Worm (Caenorhabditis elegans) whole organism, L4 larva: ENCODE data around the gene sth-1.

Source experiments
- F49E8.2 ChIP-seq: sonication (generic microtip); optimal IDR thresholded peaks from 2 replicates; lab custom pipeline; 2016; ENCODE audit warnings: missing compliant biosample characterization, mild to moderate bottlenecking, missing genetic modification characterization, borderline replicate concordance
- T20F7.1 ChIP-seq: fragments of 200-800 bp; sonication (Bioruptor generic); optimal IDR thresholded peaks from 2 replicates; lab custom pipeline; 2018; ENCODE audit warnings: mild to moderate bottlenecking, missing genetic modification characterization, missing compliant biosample characterization
- Y105C5A.15 ChIP-seq: fragments of 200-800 bp; sonication (Bioruptor generic); IDR thresholded peaks from 2 replicates; pipeline ENCODE4 v1.3.6; 2022; ENCODE audit warnings: missing genetic modification characterization, missing compliant biosample characterization
- ZK546.5 ChIP-seq, 2 experiments: sonication (generic microtip); optimal IDR thresholded peaks; 2 replicates each; lab custom pipeline; 2017; ENCODE audit warnings: missing biosample characterization in 2 of 2, missing genetic modification characterization in 2 of 2
- aha-1 ChIP-seq: fragments of 150-350 bp; peaks from one replicate; lab custom pipeline; 2014; ENCODE audit warnings: missing biosample characterization, missing genetic modification characterization
- ama-1 ChIP-seq: fragments of 150-350 bp; optimal IDR thresholded peaks from 2 replicates; lab custom pipeline; 2014; ENCODE audit warnings: inconsistent platforms, mixed read lengths
- attf-4 ChIP-seq: sonication (generic microtip); optimal IDR thresholded peaks from 3 replicates; lab custom pipeline; 2017; ENCODE audit warnings: missing biosample characterization, missing genetic modification characterization
- daf-16 ChIP-seq, 3 experiments: sonication (generic microtip); optimal IDR thresholded peaks; 2 replicates each; lab custom pipeline; 2016 to 2017; ENCODE audit warnings: missing genetic modification characterization in 3 of 3, missing genetic modification reagents in 3 of 3, mild to moderate bottlenecking in 2 of 3, missing compliant biosample characterization in 2 of 3, missing biosample characterization in 1 of 3, moderate library complexity in 1 of 3
- daf-19 ChIP-seq: fragments of 200-800 bp; sonication (Bioruptor generic); conservative IDR thresholded peaks from 2 replicates; pipeline ENCODE4 v1.3.6; 2022; ENCODE audit warnings: missing genetic modification characterization, missing compliant biosample characterization
- dmd-6 ChIP-seq: fragments of 200-800 bp; sonication (Bioruptor generic); IDR thresholded peaks from 2 replicates; pipeline ENCODE4 v1.3.6; 2022; ENCODE audit warnings: missing genetic modification reagents, missing genetic modification characterization, missing compliant biosample characterization
- dmd-9 ChIP-seq: fragments of 200-800 bp; sonication (Bioruptor generic); IDR thresholded peaks from 2 replicates; pipeline ENCODE4 v1.3.6; 2022; ENCODE audit warnings: missing genetic modification reagents, missing genetic modification characterization, missing compliant biosample characterization
- duxl-1 ChIP-seq: sonication (generic microtip); optimal IDR thresholded peaks from 2 replicates; lab custom pipeline; 2016; ENCODE audit warnings: mild to moderate bottlenecking, missing genetic modification characterization, moderate library complexity, missing compliant biosample characterization; ENCODE audit not compliant: poor library complexity
- dve-1 ChIP-seq: sonication (generic microtip); optimal IDR thresholded peaks from 2 replicates; lab custom pipeline; 2017; ENCODE audit warnings: antibody characterized with exemption, mild to moderate bottlenecking, missing genetic modification characterization, missing compliant biosample characterization; ENCODE audit not compliant: insufficient read depth
- hif-1 ChIP-seq, 2 experiments: sonication (generic microtip); optimal IDR thresholded peaks; 2 replicates each; lab custom pipeline; 2016 to 2017; ENCODE audit warnings: missing compliant biosample characterization in 2 of 2, missing genetic modification characterization in 2 of 2, missing genetic modification reagents in 2 of 2, missing genotype in 2 of 2, mild to moderate bottlenecking in 1 of 2
- hlh-11 ChIP-seq: fragments of 200-800 bp; sonication (Bioruptor generic); optimal IDR thresholded peaks from 2 replicates; lab custom pipeline; 2018; ENCODE audit warnings: mild to moderate bottlenecking, missing genetic modification characterization, missing compliant biosample characterization
- hlh-30 ChIP-seq: sonication (generic microtip); optimal IDR thresholded peaks from 2 replicates; lab custom pipeline; 2017; ENCODE audit warnings: antibody characterized with exemption, mild to moderate bottlenecking, missing genetic modification characterization, missing compliant biosample characterization; ENCODE audit not compliant: insufficient read depth
- hmg-1.1 ChIP-seq: fragments of 200-800 bp; sonication (Bioruptor generic); IDR thresholded peaks from 2 replicates; pipeline ENCODE4 v1.3.6; 2022; ENCODE audit warnings: missing genetic modification reagents, missing genetic modification characterization, missing compliant biosample characterization
- lim-7 ChIP-seq: fragments of 200-800 bp; sonication (Bioruptor generic); IDR thresholded peaks from 2 replicates; pipeline ENCODE4 v1.3.6; 2022; ENCODE audit warnings: missing genetic modification characterization, missing compliant biosample characterization
- lin-1 ChIP-seq: fragments of 200-800 bp; sonication (Bioruptor generic); IDR thresholded peaks from 2 replicates; pipeline ENCODE4 v1.3.6; 2022; ENCODE audit warnings: missing genetic modification reagents, missing genetic modification characterization, missing compliant biosample characterization
- lin-29 ChIP-seq: fragments of 200-800 bp; sonication (Bioruptor generic); IDR thresholded peaks from 2 replicates; pipeline ENCODE4 v1.3.6; 2022; ENCODE audit warnings: missing genetic modification reagents, missing genetic modification characterization, missing compliant biosample characterization
- lin-38 ChIP-seq: fragments of 200-800 bp; sonication (Bioruptor generic); IDR thresholded peaks from 2 replicates; pipeline ENCODE4 v1.3.6; 2022; ENCODE audit warnings: missing genetic modification reagents, missing genetic modification characterization, missing compliant biosample characterization
- lir-3 ChIP-seq: sonication (generic microtip); optimal IDR thresholded peaks from 2 replicates; lab custom pipeline; 2016; ENCODE audit warnings: mild to moderate bottlenecking, missing genetic modification characterization, missing compliant biosample characterization
- lsy-2 ChIP-seq, 2 experiments: fragments of 150-350 bp in 1 of 2; sonication (generic microtip) in 1 of 2; optimal IDR thresholded peaks; 2 replicates each; lab custom pipeline; 2014 to 2017; ENCODE audit warnings: missing biosample characterization in 2 of 2, missing genetic modification characterization in 2 of 2
- mdl-1 ChIP-seq, 2 experiments: fragments of 150-350 bp in 1 of 2; sonication (generic microtip) in 1 of 2; optimal IDR thresholded peaks; 2 replicates each; lab custom pipeline; 2014 to 2017; ENCODE audit warnings: missing biosample characterization in 2 of 2, missing genetic modification characterization in 2 of 2
- mep-1 ChIP-seq: fragments of 150-350 bp; sonication (generic microtip); optimal IDR thresholded peaks from 3 replicates; lab custom pipeline; 2014; ENCODE audit warnings: missing biosample characterization, missing genetic modification characterization
- mes-2 ChIP-seq: sonication (generic microtip); optimal IDR thresholded peaks from 2 replicates; lab custom pipeline; 2016; ENCODE audit warnings: missing genotype, mild to moderate bottlenecking, missing genetic modification characterization, missing compliant biosample characterization; ENCODE audit not compliant: poor library complexity, severe bottlenecking
- mxl-2 ChIP-seq: fragments of 200-800 bp; sonication (Bioruptor generic); conservative IDR thresholded peaks from 2 replicates; pipeline ENCODE4 v1.3.6; 2022; ENCODE audit warnings: missing genetic modification reagents, missing genetic modification characterization, missing compliant biosample characterization
- mxl-3 ChIP-seq: fragments of 200-800 bp; sonication (Bioruptor generic); optimal IDR thresholded peaks from 2 replicates; lab custom pipeline; 2018; ENCODE audit warnings: mild to moderate bottlenecking, missing genetic modification characterization, missing compliant biosample characterization
- nhr-28 ChIP-seq: fragments of 150-350 bp; optimal IDR thresholded peaks from 2 replicates; lab custom pipeline; 2014; ENCODE audit warnings: missing biosample characterization, missing genetic modification characterization
- nhr-42 ChIP-seq: fragments of 200-800 bp; sonication (Bioruptor generic); IDR thresholded peaks from 2 replicates; pipeline ENCODE4 v1.3.6; 2022; ENCODE audit warnings: missing genetic modification characterization, missing compliant biosample characterization
- pha-4 ChIP-seq, 2 experiments: fragments of 150-350 bp in 1 of 2; fragments of 200-800 bp in 1 of 2; sonication (Bioruptor generic) in 1 of 2; IDR thresholded peaks in 1 of 2; optimal IDR thresholded peaks in 1 of 2; 2 replicates each; pipeline versions ENCODE4 v1.3.6 to Lab custom; 2014 to 2022; ENCODE audit warnings: missing genetic modification characterization in 2 of 2, missing genetic modification reagents in 2 of 2, missing biosample characterization in 1 of 2, missing compliant biosample characterization in 1 of 2
- rbr-2 ChIP-seq: sonication (generic microtip); optimal IDR thresholded peaks from 2 replicates; lab custom pipeline; 2016; ENCODE audit warnings: missing genotype, missing genetic modification characterization, missing compliant biosample characterization
- sdz-12 ChIP-seq: fragments of 200-800 bp; sonication (Bioruptor generic); optimal IDR thresholded peaks from 2 replicates; lab custom pipeline; 2018; ENCODE audit warnings: mild to moderate bottlenecking, missing genetic modification characterization, missing compliant biosample characterization
- snpc-4 ChIP-seq: fragments of 150-350 bp; optimal IDR thresholded peaks from 2 replicates; lab custom pipeline; 2014; ENCODE audit warnings: missing biosample characterization, missing genetic modification characterization
- spr-3 ChIP-seq: fragments of 200-800 bp; sonication (Bioruptor generic); optimal IDR thresholded peaks from 2 replicates; lab custom pipeline; 2018; ENCODE audit warnings: mild to moderate bottlenecking, missing genetic modification characterization, missing compliant biosample characterization
- ztf-7 ChIP-seq: fragments of 150-350 bp; optimal IDR thresholded peaks from 2 replicates; lab custom pipeline; 2014; ENCODE audit warnings: missing biosample characterization, missing genetic modification characterization

sth-1 gene

DNA sequence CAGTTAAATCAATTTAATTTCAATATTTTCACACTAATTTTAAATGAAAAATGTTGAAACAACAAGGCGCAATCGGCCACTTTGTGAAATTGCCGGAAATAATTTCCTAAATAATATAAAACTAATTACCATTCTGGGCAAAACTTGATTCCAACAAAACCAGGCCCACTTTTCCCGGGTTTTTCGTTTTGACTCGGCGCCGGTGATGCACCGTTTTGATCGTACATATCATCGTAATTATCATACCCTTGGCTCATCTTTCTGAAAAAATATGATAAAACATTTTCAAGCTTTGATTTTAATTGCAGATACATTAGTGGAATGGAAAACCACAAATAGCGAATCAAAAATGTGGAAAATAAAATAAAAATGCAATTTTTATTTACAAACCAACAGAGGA, 39.9 kb upstream of the sth-1 start, which contains the start of gene rpb-9 (continued):
- TF ChIP-seq mxl-2 (no peak), dve-1 (tag; lab: Kevin White, UChicago) (peak; percentile 1), Y105C5A.15 (GFP tag; lab: Robert Waterston, UW) (no peak), F49E8.2 (tag; lab: Kevin White, UChicago) (peak; percentile 8), nhr-42 (no peak), daf-19 (GFP tag; lab: Robert Waterston, UW) (no peak), spr-3 (no peak), pha-4 (GFP tag; IDR thresholded peaks at IDR 0.05; lab: Robert Waterston, UW) (no peak), pha-4 (tag; optimal IDR thresholded peaks at IDR 0.05; lab: Kevin White, UChicago) (no peak), ZK546.5 (tag; optimal IDR thresholded peaks at IDR 0.05; lab: Kevin White, UChicago) (no peak), mes-2 (tag; lab: Kevin White, UChicago) (peak; percentile 35)

DNA sequence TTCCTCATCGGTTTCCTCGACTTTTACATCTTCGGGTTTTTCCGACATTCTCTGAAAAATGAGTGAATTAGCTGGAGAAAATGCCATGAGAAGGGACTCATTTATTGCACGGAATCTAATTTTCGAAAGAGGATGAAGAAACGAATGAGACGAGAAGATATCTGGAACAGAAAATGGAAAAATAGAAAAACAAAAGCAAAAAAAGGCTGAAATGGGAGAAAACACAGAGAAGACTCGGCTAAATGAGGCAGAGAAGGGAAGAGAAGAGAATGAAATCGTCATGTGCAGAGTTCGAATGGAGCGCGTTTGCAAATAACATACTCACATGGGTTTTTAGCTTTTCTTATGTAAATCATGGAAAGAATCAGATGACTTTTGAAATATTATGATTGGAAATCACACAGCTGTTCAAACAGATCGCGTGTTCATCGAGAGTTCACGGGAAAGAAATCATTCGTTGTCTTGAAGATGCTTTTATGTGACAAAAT, 38.0 kb upstream of the sth-1 start, which contains the start of gene Y97E10AR.6:
Gene Y97E10AR.6, minus strand, starts transcription at position 51 of the 488 bp plus-strand sequence.
- TF ChIP-seq aha-1 (tag; lab: Kevin White, UChicago) (peak; percentile 85), lim-7 (no peak), daf-16 (GFP tag; optimal IDR thresholded peaks at IDR 0.05; lab: Kevin White, UChicago) (no peak), daf-16 (tag; optimal IDR thresholded peaks at IDR 0.05; lab: Kevin White, UChicago) (peak; percentile 25), T20F7.1 (GFP tag; lab: Kevin White, UChicago) (peak; percentile 31), dve-1 (tag; lab: Kevin White, UChicago) (peak; percentile 25), ama-1 (lab: Kevin White, UChicago) (peak; percentile 50), hif-1 (tag; optimal IDR thresholded peaks at IDR 0.05; lab: Kevin White, UChicago) (peak in 1 of 2 experiments; percentile 14), mep-1 (tag; lab: Kevin White, UChicago) (peak; percentile 35), lin-1 (no peak), ztf-7 (tag; lab: Kevin White, UChicago) (peak; percentile 23), duxl-1 (tag; lab: Kevin White, UChicago) (no peak), mxl-3 (GFP tag; lab: Kevin White, UChicago) (peak; percentile 6), nhr-28 (tag; lab: Kevin White, UChicago) (peak; percentile 43), hlh-11 (tag; lab: Kevin White, UChicago) (peak; percentile 41), rbr-2 (tag; lab: Kevin White, UChicago) (peak; percentile 26), lin-38 (peak; percentile 70), lsy-2 (tag; optimal IDR thresholded peaks at IDR 0.05; lab: Kevin White, UChicago) (peak in 1 of 2 experiments; percentile 50), snpc-4 (no peak), sdz-12 (no peak), attf-4 (no peak), dmd-6 (GFP tag; lab: Robert Waterston, UW) (peak; percentile 37), dmd-9 (GFP tag; lab: Robert Waterston, UW) (no peak), lir-3 (tag; lab: Kevin White, UChicago) (no peak), hmg-1.1 (GFP tag; lab: Robert Waterston, UW) (0 out of 2 replicates have a peak, but pooled peaks have one; percentile 22), spr-3 (no peak), pha-4 (GFP tag; IDR thresholded peaks at IDR 0.05; lab: Robert Waterston, UW) (no peak), pha-4 (tag; optimal IDR thresholded peaks at IDR 0.05; lab: Kevin White, UChicago) (peak; percentile 16), mdl-1 (tag; optimal IDR thresholded peaks at IDR 0.05; lab: Kevin White, UChicago) (peak in 1 of 2 experiments; percentile 64), mes-2 (tag; lab: Kevin White, UChicago) (peak; percentile 47), lin-29 (GFP tag; lab: Robert Waterston, UW) (no peak), hlh-30 (peak; percentile 98)
